Worm (Caenorhabditis elegans) whole organism, young adult: ENCODE results near the gene trp-1.

Experiments used
- B0019.2 ChIP-seq: fragments of 200-800 bp; sonication (Bioruptor generic); conservative IDR thresholded peaks from 2 replicates; pipeline ENCODE4 v1.3.6; 2022; ENCODE audit warnings: missing genetic modification reagents, missing genetic modification characterization, missing compliant biosample characterization
- F55B11.4 ChIP-seq: sonication (generic microtip); optimal IDR thresholded peaks from 2 replicates; lab custom pipeline; 2016; ENCODE audit warnings: missing compliant biosample characterization, missing genetic modification characterization, borderline replicate concordance; ENCODE audit not compliant: insufficient read depth
- ekl-4 ChIP-seq: fragments of 200-800 bp; sonication (Bioruptor generic); IDR thresholded peaks from 2 replicates; pipeline ENCODE4 v1.3.6; 2022; ENCODE audit warnings: missing genetic modification reagents, missing genetic modification characterization, missing compliant biosample characterization
- ets-4 ChIP-seq: fragments of 200-800 bp; sonication (Bioruptor generic); optimal IDR thresholded peaks from 2 replicates; lab custom pipeline; 2018; ENCODE audit warnings: mild to moderate bottlenecking, missing genetic modification characterization, missing compliant biosample characterization
- repo-1 ChIP-seq: sonication (generic microtip); optimal IDR thresholded peaks from 2 replicates; lab custom pipeline; 2017; ENCODE audit warnings: mild to moderate bottlenecking, missing genetic modification characterization, missing compliant biosample characterization
- tlf-1 ChIP-seq: fragments of 200-800 bp; sonication (Bioruptor generic); optimal IDR thresholded peaks from 2 replicates; lab custom pipeline; 2018; ENCODE audit warnings: mild to moderate bottlenecking, missing genetic modification characterization, missing compliant biosample characterization

- TF ChIP-seq ekl-4 (GFP tag; lab: Robert Waterston, UW) (no peak), ets-4 (GFP tag; lab: Kevin White, UChicago) (no peak), tlf-1 (GFP tag; lab: Kevin White, UChicago) (no peak), B0019.2 (no peak), repo-1 (tag; lab: Kevin White, UChicago) (no peak), F55B11.4 (tag; lab: Kevin White, UChicago) (no peak)
Observed at ce11 chrIII:8573301-8573700, 38.4 kb downstream of the trp-1 start.
